Fruit fly (Drosophila melanogaster): ENCODE results near the gene GNBP2.

- no peak for TF ChIP-seq CG1620 (GFP tag; optimal IDR thresholded peaks at IDR 0.05)
- TF ChIP-seq CG7045 (GFP tag; optimal IDR thresholded peaks at IDR 0.05): no peak
- no peak for TF ChIP-seq pad (GFP tag; optimal IDR thresholded peaks at IDR 0.05)
- no peak for TF ChIP-seq Crg-1 (GFP tag; optimal IDR thresholded peaks at IDR 0.05)
- no peak for TF ChIP-seq Clk (GFP tag; optimal IDR thresholded peaks at IDR 0.05)
- no peak for TF ChIP-seq ovo (GFP tag; optimal IDR thresholded peaks at IDR 0.05)
- no peak for TF ChIP-seq kay (GFP tag; ENCODE audit: borderline replicate concordance)
- TF ChIP-seq cnc (optimal IDR thresholded peaks at IDR 0.05): no peak
- no peak for TF ChIP-seq cic (GFP tag; optimal IDR thresholded peaks at IDR 0.05)
- TF ChIP-seq CG7101 (tag; optimal IDR thresholded peaks at IDR 0.05): no peak
- no peak for TF ChIP-seq Mnt (GFP tag; optimal IDR thresholded peaks at IDR 0.05)
- TF ChIP-seq CG33017 (tag; optimal IDR thresholded peaks at IDR 0.05): no peak
These were observed 36.7 kb downstream of the GNBP2 start for dm6 chr3L:18638487-18638886.

All from whole organism, adult.